Fruit fly (Drosophila melanogaster) whole organism, embryonic: Measurements from ENCODE around the gene CG9717.

ENCODE experiments used
- Bteb2 ChIP-seq: fragments of 200-800 bp; sonication (Bioruptor generic); optimal IDR thresholded peaks from 2 replicates; lab custom pipeline; 2016; ENCODE audit warnings: missing biosample characterization, missing genetic modification characterization
- CG10209 ChIP-seq: fragments of 200-800 bp; sonication (Bioruptor generic); optimal IDR thresholded peaks from 3 replicates; lab custom pipeline; 2017; ENCODE audit warnings: missing biosample characterization, mild to moderate bottlenecking, missing genetic modification characterization, missing genetic modification reagents
- CG10321 ChIP-seq: fragments of 200-800 bp; sonication (Bioruptor generic); IDR thresholded peaks from 2 replicates; pipeline ENCODE4 v1.3.6; 2022; ENCODE audit warnings: missing biosample characterization, missing genetic modification characterization
- CG10462 ChIP-seq: fragments of 200-800 bp; sonication (Bioruptor generic); optimal IDR thresholded peaks from 2 replicates; lab custom pipeline; 2016; ENCODE audit warnings: missing biosample characterization, missing genetic modification characterization
- CG10543 ChIP-seq: fragments of 200-800 bp; sonication (Bioruptor generic); optimal IDR thresholded peaks from 3 replicates; lab custom pipeline; 2017; ENCODE audit warnings: missing biosample characterization, mild to moderate bottlenecking, missing genetic modification characterization, moderate library complexity
- CG12071 ChIP-seq: fragments of 200-800 bp; sonication (Bioruptor generic); optimal IDR thresholded peaks from 3 replicates; lab custom pipeline; 2018; ENCODE audit warnings: missing biosample characterization, mild to moderate bottlenecking, missing genetic modification characterization
- CG1233 ChIP-seq: fragments of 200-800 bp; sonication (Bioruptor generic); optimal IDR thresholded peaks from 4 replicates; lab custom pipeline; 2018; ENCODE audit warnings: missing biosample characterization, mild to moderate bottlenecking, missing genetic modification characterization
- CG14014 ChIP-seq: fragments of 200-800 bp; sonication (Bioruptor generic); IDR thresholded peaks from 2 replicates; pipeline ENCODE4 v1.3.6; 2022; ENCODE audit warnings: missing biosample characterization, missing genetic modification characterization
- CG15479 ChIP-seq: fragments of 200-800 bp; sonication (Bioruptor generic); optimal IDR thresholded peaks from 3 replicates; lab custom pipeline; 2019; ENCODE audit warnings: missing biosample characterization, mild to moderate bottlenecking, missing genetic modification characterization, moderate library complexity
- CG17359 ChIP-seq: fragments of 200-800 bp; sonication (Bioruptor generic); optimal IDR thresholded peaks from 3 replicates; lab custom pipeline; 2018; ENCODE audit warnings: missing biosample characterization, mild to moderate bottlenecking, missing genetic modification characterization, moderate library complexity
- CG17912 ChIP-seq: fragments of 200-800 bp; sonication (Bioruptor generic); optimal IDR thresholded peaks from 2 replicates; lab custom pipeline; 2018; ENCODE audit warnings: missing biosample characterization, mild to moderate bottlenecking, missing genetic modification characterization
- CG18764 ChIP-seq: fragments of 200-800 bp; sonication (Bioruptor generic); optimal IDR thresholded peaks from 3 replicates; lab custom pipeline; 2016; ENCODE audit warnings: missing biosample characterization, missing genetic modification characterization
- CG2129 ChIP-seq: fragments of 200-800 bp; sonication (Bioruptor generic); IDR thresholded peaks from 2 replicates; pipeline ENCODE4 v1.3.6; 2022; ENCODE audit warnings: missing biosample characterization, missing genetic modification characterization; ENCODE audit not compliant: partially characterized antibody
- CG30403 ChIP-seq: fragments of 200-800 bp; sonication (Bioruptor generic); optimal IDR thresholded peaks from 3 replicates; lab custom pipeline; 2016; ENCODE audit warnings: missing biosample characterization, missing genetic modification characterization
- CG30431 ChIP-seq: fragments of 200-800 bp; sonication (Bioruptor generic); optimal IDR thresholded peaks from 2 replicates; lab custom pipeline; 2017; ENCODE audit warnings: missing biosample characterization, missing genetic modification characterization
- CG3065 ChIP-seq: fragments of 200-800 bp; sonication (Bioruptor generic); optimal IDR thresholded peaks from 2 replicates; lab custom pipeline; 2016; ENCODE audit warnings: missing biosample characterization, missing genetic modification characterization
- CG32532 ChIP-seq: fragments of 200-800 bp; sonication (Bioruptor generic); IDR thresholded peaks from 2 replicates; pipeline ENCODE4 v1.3.6; 2022; ENCODE audit warnings: missing biosample characterization, missing genetic modification characterization
- CG3838 ChIP-seq: fragments of 200-800 bp; sonication (Bioruptor generic); optimal IDR thresholded peaks from 3 replicates; lab custom pipeline; 2016; ENCODE audit warnings: missing biosample characterization, missing genetic modification characterization
- CG6175 ChIP-seq: fragments of 200-800 bp; sonication (Bioruptor generic); IDR thresholded peaks from 3 replicates; pipeline ENCODE4 v1.3.6; 2022; ENCODE audit warnings: missing biosample characterization, missing genetic modification characterization
- CG6683 ChIP-seq: fragments of 200-800 bp; sonication (Bioruptor generic); optimal IDR thresholded peaks from 2 replicates; lab custom pipeline; 2017; ENCODE audit warnings: missing biosample characterization, mild to moderate bottlenecking, missing genetic modification characterization, missing genetic modification reagents
- CG6689 ChIP-seq: fragments of 200-800 bp; sonication (Bioruptor generic); IDR thresholded peaks from 2 replicates; pipeline ENCODE4 v1.3.6; 2022; ENCODE audit warnings: missing biosample characterization, missing genetic modification characterization
- CG7271 ChIP-seq: fragments of 200-800 bp; sonication (Bioruptor generic); optimal IDR thresholded peaks from 2 replicates; lab custom pipeline; 2018; ENCODE audit warnings: missing biosample characterization, mild to moderate bottlenecking, missing genetic modification characterization, moderate library complexity
- CG7839 ChIP-seq: fragments of 200-800 bp; sonication (Bioruptor generic); optimal IDR thresholded peaks from 3 replicates; lab custom pipeline; 2018; ENCODE audit warnings: missing biosample characterization, mild to moderate bottlenecking, missing genetic modification characterization, moderate library complexity
- CG8765 ChIP-seq: fragments of 200-800 bp; sonication (Bioruptor generic); IDR thresholded peaks from 2 replicates; pipeline ENCODE4 v1.3.6; 2022; ENCODE audit warnings: missing biosample characterization, missing genetic modification characterization
- D19B ChIP-seq: fragments of 200-800 bp; sonication (Bioruptor generic); optimal IDR thresholded peaks from 2 replicates; lab custom pipeline; 2017; ENCODE audit warnings: missing biosample characterization, mild to moderate bottlenecking, missing genetic modification characterization
- Dip3 ChIP-seq: fragments of 200-800 bp; sonication (Bioruptor generic); optimal IDR thresholded peaks from 3 replicates; lab custom pipeline; 2016; ENCODE audit warnings: missing biosample characterization, missing genetic modification characterization
- Dll ChIP-seq: fragments of 200-800 bp; sonication (Bioruptor generic); IDR thresholded peaks from 4 replicates; pipeline ENCODE4 v1.3.6; 2022; ENCODE audit warnings: missing biosample characterization, missing genetic modification characterization; ENCODE audit not compliant: partially characterized antibody
- Doc2 ChIP-seq: fragments of 200-800 bp; sonication (Bioruptor generic); IDR thresholded peaks from 2 replicates; pipeline ENCODE4 v1.3.6; 2022; ENCODE audit warnings: missing biosample characterization, missing genetic modification characterization
- Ets97D ChIP-seq: fragments of 200-800 bp; sonication (Bioruptor generic); optimal IDR thresholded peaks from 3 replicates; lab custom pipeline; 2016; ENCODE audit warnings: missing biosample characterization, missing genetic modification characterization
- Lhr ChIP-seq: fragments of 200-800 bp; sonication (Bioruptor generic); optimal IDR thresholded peaks from 3 replicates; lab custom pipeline; 2017; ENCODE audit warnings: mild to moderate bottlenecking, missing biosample characterization, missing genetic modification reagents, missing genetic modification characterization
- Oaz ChIP-seq: fragments of 200-800 bp; sonication (Bioruptor generic); IDR thresholded peaks from 2 replicates; pipeline ENCODE4 v1.3.6; 2022; ENCODE audit warnings: missing biosample characterization, missing genetic modification characterization
- Ptx1 ChIP-seq: fragments of 200-800 bp; sonication (Bioruptor generic); IDR thresholded peaks from 2 replicates; pipeline ENCODE4 v1.3.6; 2022; ENCODE audit warnings: missing biosample characterization, missing genetic modification characterization
- Ravus ChIP-seq: fragments of 200-800 bp; sonication (Bioruptor generic); IDR thresholded peaks from 2 replicates; pipeline ENCODE4 v1.3.6; 2022; ENCODE audit warnings: missing biosample characterization, missing genetic modification characterization
- Ssrp ChIP-seq: fragments of 200-800 bp; sonication (Bioruptor generic); optimal IDR thresholded peaks from 2 replicates; lab custom pipeline; 2018; ENCODE audit warnings: missing biosample characterization, mild to moderate bottlenecking, missing genetic modification characterization, moderate library complexity
- Tbp ChIP-seq: fragments of >200 bp; optimal IDR thresholded peaks from 2 replicates; lab custom pipeline; 2018; ENCODE audit warnings: missing biosample characterization, missing genetic modification characterization
- Xbp1 ChIP-seq: fragments of 200-800 bp; sonication (Bioruptor generic); optimal IDR thresholded peaks from 3 replicates; lab custom pipeline; 2016; ENCODE audit warnings: missing biosample characterization, mild to moderate bottlenecking, missing genetic modification characterization
- chm ChIP-seq: fragments of 200-800 bp; sonication (Bioruptor generic); IDR thresholded peaks from 2 replicates; pipeline ENCODE4 v1.3.6; 2022; ENCODE audit warnings: missing biosample characterization, missing genetic modification characterization
- crol ChIP-seq: fragments of 200-800 bp; sonication (Bioruptor generic); IDR thresholded peaks from 2 replicates; pipeline ENCODE4 v1.3.6; 2022; ENCODE audit warnings: missing biosample characterization, missing genetic modification characterization
- dimm ChIP-seq: fragments of 200-800 bp; sonication (Bioruptor generic); IDR thresholded peaks from 2 replicates; pipeline ENCODE4 v1.3.6; 2022; ENCODE audit warnings: missing biosample characterization, missing genetic modification characterization
- esg ChIP-seq: fragments of 200-800 bp; sonication (Bioruptor generic); conservative IDR thresholded peaks from 2 replicates; pipeline ENCODE4 v1.3.6; 2022; ENCODE audit warnings: missing biosample characterization, missing genetic modification characterization
- ftz-f1 ChIP-seq: fragments of 200-800 bp; sonication (Bioruptor generic); optimal IDR thresholded peaks from 2 replicates; lab custom pipeline; 2016; ENCODE audit warnings: missing biosample characterization, missing genetic modification characterization
- hbn ChIP-seq: fragments of 200-800 bp; sonication (Bioruptor generic); IDR thresholded peaks from 2 replicates; pipeline ENCODE4 v1.3.6; 2022; ENCODE audit warnings: missing biosample characterization, missing genetic modification characterization; ENCODE audit not compliant: partially characterized antibody
- jumu ChIP-seq: fragments of 200-800 bp; sonication (Bioruptor generic); optimal IDR thresholded peaks from 3 replicates; lab custom pipeline; 2016; ENCODE audit warnings: missing biosample characterization, missing genetic modification characterization
- klu ChIP-seq: fragments of 200-800 bp; sonication (Bioruptor generic); IDR thresholded peaks from 2 replicates; pipeline ENCODE4 v1.3.6; 2022; ENCODE audit warnings: missing biosample characterization, missing genetic modification characterization
- kni ChIP-seq: fragments of 200-800 bp; sonication (Bioruptor generic); optimal IDR thresholded peaks from 3 replicates; lab custom pipeline; 2017; ENCODE audit warnings: mild to moderate bottlenecking, missing biosample characterization, missing genetic modification reagents, missing genetic modification characterization
- nerfin-2 ChIP-seq: fragments of 200-800 bp; sonication (Bioruptor generic); IDR thresholded peaks from 2 replicates; pipeline ENCODE4 v1.3.6; 2022; ENCODE audit warnings: missing biosample characterization, missing genetic modification characterization; ENCODE audit not compliant: partially characterized antibody
- nmo ChIP-seq: fragments of 200-800 bp; sonication (Bioruptor generic); optimal IDR thresholded peaks from 2 replicates; lab custom pipeline; 2018; ENCODE audit warnings: missing biosample characterization, mild to moderate bottlenecking, missing genetic modification characterization, moderate library complexity
- onecut ChIP-seq: fragments of 200-800 bp; sonication (Bioruptor generic); IDR thresholded peaks from 2 replicates; pipeline ENCODE4 v1.3.6; 2022; ENCODE audit warnings: missing biosample characterization, missing genetic modification characterization
- tup ChIP-seq: fragments of 200-800 bp; sonication (Bioruptor generic); optimal IDR thresholded peaks from 2 replicates; lab custom pipeline; 2016; ENCODE audit warnings: missing biosample characterization, mild to moderate bottlenecking, missing genetic modification characterization, moderate library complexity

CG9717 gene

dm6 chr3R:30601440-30602256 lies 14.5 kb upstream of the CG9717 start, which contains the start of the genes CG2246 and CG31021 (continued):
- TF ChIP-seq Tbp (GFP tag; lab: Kevin White, UChicago) (no peak), klu (peak; percentile 39; the same call in 1 of the 2 replicates), CG30431 (GFP tag; lab: Kevin White, UChicago) (no peak), CG17912 (GFP tag; lab: Kevin White, UChicago) (no peak), CG1233 (GFP tag; lab: Kevin White, UChicago) (no peak), CG18764 (GFP tag; lab: Kevin White, UChicago) (no peak), CG7271 (tag; lab: Kevin White, UChicago) (no peak), Oaz (GFP tag; lab: Robert Waterston, UW) (no peak), Dll (GFP tag; lab: Robert Waterston, UW) (peak; percentile 87), CG8765 (GFP tag; lab: Robert Waterston, UW) (no peak), onecut (GFP tag; lab: Robert Waterston, UW) (no peak), tup (GFP tag; lab: Kevin White, UChicago) (no peak), CG7839 (tag; lab: Kevin White, UChicago) (peak; percentile 47), Bteb2 (GFP tag; lab: Kevin White, UChicago) (peak; percentile 18), CG12071 (GFP tag; lab: Kevin White, UChicago) (no peak), CG6689 (no peak), nerfin-2 (GFP tag; lab: Robert Waterston, UW) (peak; percentile 71), crol (GFP tag; lab: Robert Waterston, UW) (no peak), Ptx1 (peak; percentile 43; the same call in 1 of the 2 replicates), jumu (GFP tag; lab: Kevin White, UChicago) (peak; percentile 85), D19B (GFP tag; lab: Kevin White, UChicago) (no peak), hbn (GFP tag; lab: Robert Waterston, UW) (peak; percentile 59), Lhr (GFP tag; lab: Kevin White, UChicago) (peak; percentile 98), CG6175 (0 out of 3 replicates have a peak, but pooled peaks have one; percentile 33), Doc2 (no peak), CG10209 (GFP tag; lab: Kevin White, UChicago) (no peak), CG17359 (tag; lab: Kevin White, UChicago) (peak; percentile 19), kni (GFP tag; lab: Kevin White, UChicago) (peak; percentile 64), Ravus (no peak), Dip3 (GFP tag; lab: Kevin White, UChicago) (peak; percentile 47), CG3065 (GFP tag; lab: Kevin White, UChicago) (no peak), dimm (GFP tag; lab: Robert Waterston, UW) (no peak), chm (GFP tag; lab: Robert Waterston, UW) (no peak), nmo (GFP tag; lab: Kevin White, UChicago) (peak; percentile 64), CG10462 (GFP tag; lab: Kevin White, UChicago) (peak; percentile 29), CG14014 (GFP tag; lab: Robert Waterston, UW) (0 out of 2 replicates have a peak, but pooled peaks have one; percentile 23), CG6683 (no peak), CG32532 (GFP tag; lab: Robert Waterston, UW) (peak; percentile 72), esg (GFP tag; lab: Robert Waterston, UW) (no peak), ftz-f1 (GFP tag; lab: Kevin White, UChicago) (no peak), Ets97D (peak; percentile 86), CG10543 (peak; percentile 35), CG2129 (GFP tag; lab: Robert Waterston, UW) (peak; percentile 51), CG3838 (GFP tag; lab: Kevin White, UChicago) (peak; percentile 88), CG15479 (GFP tag; lab: Kevin White, UChicago) (no peak), Xbp1 (GFP tag; lab: Kevin White, UChicago) (peak; percentile 67), CG10321 (no peak), CG30403 (peak; percentile 78), Ssrp (tag; lab: Kevin White, UChicago) (peak; percentile 18)
